Worm (Caenorhabditis elegans) whole organism, mixed stage, embryonic: ENCODE results near the gene idpp-14.

Experiments used
- M03D4.4 ChIP-seq: sonication (generic microtip); optimal IDR thresholded peaks from 2 replicates; lab custom pipeline; 2017; ENCODE audit warnings: mild to moderate bottlenecking, missing genetic modification characterization, missing compliant biosample characterization
- ceh-43 ChIP-seq: fragments of 200-800 bp; sonication (Bioruptor generic); optimal IDR thresholded peaks from 2 replicates; lab custom pipeline; 2018; ENCODE audit warnings: mild to moderate bottlenecking, missing genetic modification characterization, moderate library complexity, missing compliant biosample characterization
- ces-1 ChIP-seq: fragments of 150-350 bp; optimal IDR thresholded peaks from 2 replicates; lab custom pipeline; 2014; ENCODE audit warnings: missing biosample characterization, missing genetic modification reagents, missing genetic modification characterization
- elt-1 ChIP-seq: sonication (generic microtip); optimal IDR thresholded peaks from 2 replicates; lab custom pipeline; 2017; ENCODE audit warnings: missing genetic modification characterization, mild to moderate bottlenecking, missing compliant biosample characterization, antibody characterized with exemption, moderate library complexity, borderline replicate concordance; ENCODE audit not compliant: insufficient read depth
- ham-2 ChIP-seq: fragments of 200-800 bp; sonication (Bioruptor generic); optimal IDR thresholded peaks from 2 replicates; lab custom pipeline; 2018; ENCODE audit warnings: mild to moderate bottlenecking, missing genetic modification characterization, missing compliant biosample characterization
- lin-13 ChIP-seq: fragments of 150-350 bp; optimal IDR thresholded peaks from 2 replicates; lab custom pipeline; 2014; ENCODE audit warnings: missing biosample characterization, missing genetic modification characterization
- lsy-2 ChIP-seq: fragments of 150-350 bp; optimal IDR thresholded peaks from 2 replicates; lab custom pipeline; 2014; ENCODE audit warnings: missing biosample characterization, missing genetic modification characterization
- mep-1 ChIP-seq: fragments of 150-350 bp; optimal IDR thresholded peaks from 2 replicates; lab custom pipeline; 2017; ENCODE audit warnings: missing biosample characterization, missing genetic modification reagents, missing genetic modification characterization, inconsistent platforms
- nhr-237 ChIP-seq: fragments of 150-350 bp; optimal IDR thresholded peaks from 2 replicates; lab custom pipeline; 2014; ENCODE audit warnings: missing biosample characterization, missing genetic modification characterization
- nhr-28 ChIP-seq: fragments of 150-350 bp; optimal IDR thresholded peaks from 2 replicates; lab custom pipeline; 2014; ENCODE audit warnings: missing biosample characterization, missing genetic modification characterization
- snpc-4 ChIP-seq: fragments of 150-350 bp; optimal IDR thresholded peaks from 2 replicates; lab custom pipeline; 2014; ENCODE audit warnings: missing biosample characterization, missing genetic modification characterization
- unc-39 ChIP-seq: fragments of 150-350 bp; optimal IDR thresholded peaks from 2 replicates; lab custom pipeline; 2014; ENCODE audit warnings: missing biosample characterization, missing genetic modification characterization
- ztf-11 ChIP-seq: fragments of 150-350 bp; optimal IDR thresholded peaks from 2 replicates; lab custom pipeline; 2014; ENCODE audit warnings: missing biosample characterization, missing genetic modification characterization

DNA sequence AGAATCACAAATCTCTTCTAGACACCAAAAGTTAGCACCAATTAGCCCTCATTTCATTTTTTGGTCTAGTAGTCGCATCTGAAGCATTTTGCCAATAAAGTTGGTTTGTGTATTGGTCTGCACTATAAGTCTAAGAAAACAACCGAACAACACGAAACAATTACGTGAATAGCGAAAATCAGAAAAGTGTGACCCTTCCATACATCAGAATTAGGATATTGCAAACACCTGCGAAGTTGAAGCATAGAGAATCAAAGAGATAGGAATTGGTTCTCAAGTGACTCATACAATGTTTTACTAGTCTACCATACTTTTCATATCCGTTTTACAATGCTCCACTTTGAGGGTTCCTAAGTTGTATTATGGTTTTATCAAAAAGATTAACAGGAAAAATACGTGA is 35.0 kb downstream of the idpp-14 start:
- TF ChIP-seq ces-1: no peak
- no peak for TF ChIP-seq elt-1 (tag; lab: Kevin White, UChicago)
- TF ChIP-seq nhr-28 (tag; lab: Kevin White, UChicago): no peak
- TF ChIP-seq ham-2 (GFP tag; lab: Kevin White, UChicago): no peak
- no peak for TF ChIP-seq mep-1
- TF ChIP-seq nhr-237 (tag; lab: Kevin White, UChicago): no peak
- TF ChIP-seq unc-39 (tag; lab: Kevin White, UChicago): no peak
- no peak for TF ChIP-seq M03D4.4
- TF ChIP-seq snpc-4 (tag; lab: Kevin White, UChicago): no peak
- TF ChIP-seq lsy-2: no peak
- no peak for TF ChIP-seq ceh-43 (GFP tag; lab: Kevin White, UChicago)
- TF ChIP-seq ztf-11 (tag; lab: Kevin White, UChicago): no peak
- no peak for TF ChIP-seq lin-13 (tag; lab: Kevin White, UChicago)
